Worm (Caenorhabditis elegans): ENCODE data around the gene F43G6.4.
A peak's percentile ranks its signal among the peaks of the same experiment; 100 is the strongest.

The F43G6.4 gene

ce11 chrII:11838353-11838752, 47.8 kb downstream of the F43G6.4 start (continued):
- TF ChIP-seq rbr-2 (tag; optimal IDR thresholded peaks at IDR 0.05), result no peak
- TF ChIP-seq pha-4 (GFP tag; IDR thresholded peaks at IDR 0.05), result no peak
- TF ChIP-seq pha-4 (tag; optimal IDR thresholded peaks at IDR 0.05), result no peak
- no peak for TF ChIP-seq ZK546.5 (tag; optimal IDR thresholded peaks at IDR 0.05)
- peak; percentile 68 for TF ChIP-seq nhr-48 (tag; optimal IDR thresholded peaks at IDR 0.05)
- peak; percentile 33 for TF ChIP-seq mep-1 (tag; optimal IDR thresholded peaks at IDR 0.05)
- TF ChIP-seq mdl-1 (tag; optimal IDR thresholded peaks at IDR 0.05), result peak; percentile 56 to 66
- no peak for TF ChIP-seq zip-11 (GFP tag; IDR thresholded peaks at IDR 0.05)
- no peak for TF ChIP-seq lin-15B (tag; optimal IDR thresholded peaks at IDR 0.05)
- TF ChIP-seq T20F7.1 (GFP tag; optimal IDR thresholded peaks at IDR 0.05), result no peak
- no peak for TF ChIP-seq dve-1 (tag; optimal IDR thresholded peaks at IDR 0.05; ENCODE audit: insufficient read depth)
- no peak for TF ChIP-seq jun-1 (tag; optimal IDR thresholded peaks at IDR 0.05)

- peak in 1 of 2 experiments; percentile 30 for TF ChIP-seq lsy-2 (tag; optimal IDR thresholded peaks at IDR 0.05)
- TF ChIP-seq hlh-30 (tag; optimal IDR thresholded peaks at IDR 0.05; ENCODE audit: insufficient read depth), result peak; percentile 10
- TF ChIP-seq F49E8.2 (tag; optimal IDR thresholded peaks at IDR 0.05; ENCODE audit: borderline replicate concordance), result no peak
- TF ChIP-seq Y48G9A.11 (GFP tag; IDR thresholded peaks at IDR 0.05), result no peak
- TF ChIP-seq aha-1 (tag), result peak; percentile 73
- TF ChIP-seq lin-15B (tag; optimal IDR thresholded peaks at IDR 0.05), result no peak
- TF ChIP-seq ceh-62 (tag; optimal IDR thresholded peaks at IDR 0.05), result no peak
- TF ChIP-seq madf-5 (GFP tag; IDR thresholded peaks at IDR 0.05), result no peak
Observed at ce11 chrII:11839116-11839515, 48.6 kb downstream of the F43G6.4 start.

ce11 chrII:11841653-11842052, 51.1 kb downstream of the F43G6.4 start:
- TF ChIP-seq dve-1 (tag; optimal IDR thresholded peaks at IDR 0.05; ENCODE audit: insufficient read depth), result no peak
- 0 out of 2 replicates have a peak, but pooled peaks have one; percentile 23 for TF ChIP-seq mxl-2 (GFP tag; conservative IDR thresholded peaks at IDR 0.05)
- TF ChIP-seq ceh-82 (tag; optimal IDR thresholded peaks at IDR 0.05), result no peak
- no peak for TF ChIP-seq nhr-76 (tag; optimal IDR thresholded peaks at IDR 0.05)
- no peak for TF ChIP-seq nhr-77 (tag; optimal IDR thresholded peaks at IDR 0.05)
- peak; percentile 55 for TF ChIP-seq dmd-6 (GFP tag; IDR thresholded peaks at IDR 0.05)
- no peak for TF ChIP-seq jun-1 (tag; optimal IDR thresholded peaks at IDR 0.05)
- peak in 1 of 2 experiments; percentile 53 for TF ChIP-seq unc-62 (GFP tag; optimal IDR thresholded peaks at IDR 0.05 in 1 of 2)
- no peak for TF ChIP-seq unc-62 (tag; optimal IDR thresholded peaks at IDR 0.05)
- no peak for TF ChIP-seq F49E8.2 (tag; optimal IDR thresholded peaks at IDR 0.05; ENCODE audit: borderline replicate concordance)
- no peak for TF ChIP-seq ces-1 (GFP tag; optimal IDR thresholded peaks at IDR 0.05)
- no peak for TF ChIP-seq attf-4 (tag; optimal IDR thresholded peaks at IDR 0.05)
- TF ChIP-seq spr-3 (GFP tag; optimal IDR thresholded peaks at IDR 0.05), result no peak
- peak; percentile 69 for TF ChIP-seq hlh-11 (tag; optimal IDR thresholded peaks at IDR 0.05)
- TF ChIP-seq hlh-30 (tag; optimal IDR thresholded peaks at IDR 0.05; ENCODE audit: insufficient read depth), result peak; percentile 21
- TF ChIP-seq daf-19 (GFP tag; conservative IDR thresholded peaks at IDR 0.05), result no peak
- TF ChIP-seq nhr-48 (tag; optimal IDR thresholded peaks at IDR 0.05), result peak; percentile 66
- TF ChIP-seq mdl-1 (tag; optimal IDR thresholded peaks at IDR 0.05), result no peak

ce11 chrII:11842317-11842716, 51.8 kb downstream of the F43G6.4 start, which contains the start of gene T27D12.1:
TSS of gene T27D12.1 (plus strand) at chrII:11842617.
- no peak for TF ChIP-seq attf-4 (tag; optimal IDR thresholded peaks at IDR 0.05)
- TF ChIP-seq hlh-30 (tag; optimal IDR thresholded peaks at IDR 0.05; ENCODE audit: insufficient read depth), result no peak
- TF ChIP-seq F49E8.2 (tag; optimal IDR thresholded peaks at IDR 0.05; ENCODE audit: borderline replicate concordance), result no peak
- TF ChIP-seq Y48G9A.11 (GFP tag; IDR thresholded peaks at IDR 0.05), result no peak
- no peak for TF ChIP-seq spr-1 (tag; optimal IDR thresholded peaks at IDR 0.05)
- no peak for TF ChIP-seq ztf-7 (tag; optimal IDR thresholded peaks at IDR 0.05)
- TF ChIP-seq nhr-48 (tag; optimal IDR thresholded peaks at IDR 0.05), result no peak
- TF ChIP-seq nhr-237 (tag; optimal IDR thresholded peaks at IDR 0.05), result no peak
- no peak for TF ChIP-seq dve-1 (tag; optimal IDR thresholded peaks at IDR 0.05; ENCODE audit: insufficient read depth)
- TF ChIP-seq snpc-4 (tag; optimal IDR thresholded peaks at IDR 0.05), result no peak
- no peak for TF ChIP-seq nhr-76 (tag; optimal IDR thresholded peaks at IDR 0.05)
- TF ChIP-seq saeg-2 (GFP tag; IDR thresholded peaks at IDR 0.05), result no peak
- TF ChIP-seq zag-1 (tag; optimal IDR thresholded peaks at IDR 0.05), result no peak
